ENCODE assay signal across 3 fruit fly cellular contexts in genomic region chr3R:14723355-14723670, dm6.
TF ChIP-seq lines count a peak whose summit lies in the region.

No protein-coding gene starts in this region.

- no peak for TF ChIP-seq CTCF in whole organism, embryonic (GFP tag; optimal IDR thresholded peaks at IDR 0.05; lab: Kevin White, UChicago)

TF ChIP-seq in whole organism, embryonic, 481 proteins besides CTCF, POLR2A, EP300 and RAD21:
- TF ChIP-seq zf30C (GFP tag; optimal IDR thresholded peaks at IDR 0.05; lab: Kevin White, UChicago) (peak; percentile 59), esg (GFP tag; conservative IDR thresholded peaks at IDR 0.05; lab: Robert Waterston, UW) (no peak), CG9609 (GFP tag; optimal IDR thresholded peaks at IDR 0.05; lab: Kevin White, UChicago) (peak; percentile 58), Med (GFP tag; lab: Kevin White, UChicago) (peak; percentile 52), CG9876 (GFP tag; optimal IDR thresholded peaks at IDR 0.05; lab: Kevin White, UChicago) (peak; percentile 22), CG8388 (GFP tag; optimal IDR thresholded peaks at IDR 0.05; lab: Kevin White, UChicago) (no peak)

TF ChIP-seq in whole organism, prepupa, 60 proteins besides CTCF, POLR2A, EP300 and RAD21:
- peak; percentile 10 for TF ChIP-seq CG32006 (GFP tag; optimal IDR thresholded peaks at IDR 0.05; lab: Kevin White, UChicago)
- no peak for TF ChIP-seq spab (GFP tag; optimal IDR thresholded peaks at IDR 0.05; lab: Kevin White, UChicago)
- no peak for TF ChIP-seq pdm3 (GFP tag; optimal IDR thresholded peaks at IDR 0.05; lab: Kevin White, UChicago)
- TF ChIP-seq CG9139 (GFP tag; optimal IDR thresholded peaks at IDR 0.05; lab: Kevin White, UChicago): no peak
- no peak for TF ChIP-seq eg (GFP tag; IDR thresholded peaks at IDR 0.05; lab: Robert Waterston, UW)
- TF ChIP-seq CG3032 (tag; optimal IDR thresholded peaks at IDR 0.05; lab: Kevin White, UChicago): no peak
- no peak for TF ChIP-seq net (GFP tag; optimal IDR thresholded peaks at IDR 0.05; lab: Kevin White, UChicago)
- TF ChIP-seq CG1621 (tag; optimal IDR thresholded peaks at IDR 0.05; lab: Kevin White, UChicago): no peak
- TF ChIP-seq dsx (GFP tag; optimal IDR thresholded peaks at IDR 0.05; lab: Kevin White, UChicago; ENCODE audit: poor library complexity, severe bottlenecking): no peak
- no peak for TF ChIP-seq fd85E (GFP tag; optimal IDR thresholded peaks at IDR 0.05; lab: Kevin White, UChicago)
- TF ChIP-seq Hr38 (GFP tag; optimal IDR thresholded peaks at IDR 0.05; lab: Kevin White, UChicago): no peak
- no peak for TF ChIP-seq CG6854 (GFP tag; optimal IDR thresholded peaks at IDR 0.05; lab: Kevin White, UChicago)
- TF ChIP-seq vri (GFP tag; optimal IDR thresholded peaks at IDR 0.05; lab: Kevin White, UChicago): no peak
- TF ChIP-seq Lpt (GFP tag; optimal IDR thresholded peaks at IDR 0.05; lab: Kevin White, UChicago): no peak
- TF ChIP-seq svp (GFP tag; lab: Kevin White, UChicago): peak; percentile 88
- no peak for TF ChIP-seq Smox (GFP tag; optimal IDR thresholded peaks at IDR 0.05; lab: Kevin White, UChicago)
- no peak for TF ChIP-seq CG10631 (GFP tag; optimal IDR thresholded peaks at IDR 0.05; lab: Kevin White, UChicago)
- TF ChIP-seq CG7368 (GFP tag; optimal IDR thresholded peaks at IDR 0.05; lab: Kevin White, UChicago): no peak
- TF ChIP-seq Met (GFP tag; optimal IDR thresholded peaks at IDR 0.05; lab: Kevin White, UChicago): no peak
- no peak for TF ChIP-seq Hr39 (GFP tag; optimal IDR thresholded peaks at IDR 0.05; lab: Kevin White, UChicago)
- no peak for TF ChIP-seq cyc (GFP tag; optimal IDR thresholded peaks at IDR 0.05; lab: Kevin White, UChicago)
- peak; percentile 32 for TF ChIP-seq CG31627 (GFP tag; optimal IDR thresholded peaks at IDR 0.05; lab: Kevin White, UChicago)

TF ChIP-seq in whole organism, wandering third instar larva, 38 proteins besides CTCF, POLR2A, EP300 and RAD21:
- no peak for TF ChIP-seq dmrt93B (GFP tag; optimal IDR thresholded peaks at IDR 0.05; lab: Kevin White, UChicago)
- TF ChIP-seq Dfd (GFP tag; optimal IDR thresholded peaks at IDR 0.05; lab: Kevin White, UChicago): peak; percentile 38
